Worm (Caenorhabditis elegans) whole organism, L1 larva: ENCODE measurements around the gene cyk-7.

Experiments used
- aha-1 ChIP-seq: fragments of 150-350 bp; optimal IDR thresholded peaks from 2 replicates; lab custom pipeline; 2014; ENCODE audit warnings: missing biosample characterization, missing genetic modification characterization
- blmp-1 ChIP-seq: fragments of 150-350 bp; optimal IDR thresholded peaks from 2 replicates; lab custom pipeline; 2014; ENCODE audit warnings: missing biosample characterization, missing genetic modification characterization
- dpl-1 ChIP-seq, 3 experiments: fragments of 150-350 bp in 2 of 3; sonication (generic microtip) in 1 of 3; optimal IDR thresholded peaks; 2 replicates each; lab custom pipeline; 2014 to 2017; ENCODE audit warnings: missing biosample characterization in 3 of 3, missing genetic modification characterization in 3 of 3, missing genetic modification reagents in 3 of 3
- dsc-1 ChIP-seq: sonication (generic microtip); optimal IDR thresholded peaks from 2 replicates; lab custom pipeline; 2016; ENCODE audit warnings: mild to moderate bottlenecking, missing genetic modification characterization, missing compliant biosample characterization
- egl-13 ChIP-seq: sonication (generic microtip); optimal IDR thresholded peaks from 2 replicates; lab custom pipeline; 2016; ENCODE audit warnings: missing genotype, missing genetic modification reagents, missing genetic modification characterization, missing compliant biosample characterization
- lin-39 ChIP-seq: fragments of 150-350 bp; optimal IDR thresholded peaks from 2 replicates; lab custom pipeline; 2014; ENCODE audit warnings: missing biosample characterization, missing genetic modification reagents, missing genetic modification characterization
- mef-2 ChIP-seq: fragments of 150-350 bp; optimal IDR thresholded peaks from 2 replicates; lab custom pipeline; 2014; ENCODE audit warnings: missing biosample characterization, missing genetic modification characterization
- mep-1 ChIP-seq: fragments of 150-350 bp; optimal IDR thresholded peaks from 2 replicates; lab custom pipeline; 2014; ENCODE audit warnings: missing biosample characterization, missing genetic modification characterization
- nhr-11 ChIP-seq: fragments of 150-350 bp; optimal IDR thresholded peaks from 2 replicates; lab custom pipeline; 2014; ENCODE audit warnings: missing biosample characterization, missing genetic modification characterization
- skn-1 ChIP-seq: fragments of 150-350 bp; optimal IDR thresholded peaks from 2 replicates; lab custom pipeline; 2014; ENCODE audit warnings: missing biosample characterization, missing genetic modification characterization
- sup-37 ChIP-seq: fragments of 200-800 bp; sonication (Bioruptor generic); optimal IDR thresholded peaks from 2 replicates; lab custom pipeline; 2018; ENCODE audit warnings: mild to moderate bottlenecking, missing genetic modification characterization, missing compliant biosample characterization
- xbp-1 ChIP-seq: sonication (generic microtip); optimal IDR thresholded peaks from 2 replicates; lab custom pipeline; 2016; ENCODE audit warnings: missing genetic modification characterization, missing compliant biosample characterization

ce11 chrIII:7806947-7807346 lies 11.7 kb upstream of the cyk-7 start:
- TF ChIP-seq aha-1 (tag; lab: Kevin White, UChicago), result no peak
- TF ChIP-seq dsc-1 (tag; lab: Kevin White, UChicago), result no peak
- no peak for TF ChIP-seq nhr-11 (tag; lab: Kevin White, UChicago)
- no peak for TF ChIP-seq dpl-1 (GFP tag; optimal IDR thresholded peaks at IDR 0.05; lab: Kevin White, UChicago)
- TF ChIP-seq mef-2, result no peak
- TF ChIP-seq lin-39 (tag; lab: Kevin White, UChicago), result no peak
- TF ChIP-seq skn-1 (tag; lab: Kevin White, UChicago), result no peak
- no peak for TF ChIP-seq sup-37 (GFP tag; lab: Kevin White, UChicago)
- TF ChIP-seq blmp-1, result no peak
- TF ChIP-seq egl-13 (tag; lab: Kevin White, UChicago), result no peak
- TF ChIP-seq xbp-1 (tag; lab: Kevin White, UChicago), result no peak
- no peak for TF ChIP-seq mep-1 (tag; lab: Kevin White, UChicago)
